Fruit fly (Drosophila melanogaster) whole organism, embryonic: ENCODE results near the gene term.

Source experiments
- Asciz ChIP-seq: fragments of 200-800 bp; sonication (Bioruptor generic); optimal IDR thresholded peaks from 2 replicates; lab custom pipeline; 2017; ENCODE audit warnings: missing biosample characterization, mild to moderate bottlenecking, missing genetic modification characterization, missing genetic modification reagents
- B-H1 ChIP-seq: fragments of 200-800 bp; sonication (Bioruptor generic); IDR thresholded peaks from 3 replicates; pipeline ENCODE4 v1.3.6; 2022; ENCODE audit warnings: missing biosample characterization, missing genetic modification characterization
- Bgb ChIP-seq: fragments of 200-800 bp; sonication (Bioruptor generic); IDR thresholded peaks from 2 replicates; pipeline ENCODE4 v1.3.6; 2022; ENCODE audit warnings: missing biosample characterization, missing genetic modification characterization; ENCODE audit not compliant: partially characterized antibody
- CG10147 ChIP-seq: fragments of 200-800 bp; sonication (Bioruptor generic); optimal IDR thresholded peaks from 2 replicates; lab custom pipeline; 2019; ENCODE audit warnings: missing biosample characterization, mild to moderate bottlenecking, missing genetic modification characterization, moderate library complexity
- CG1024 ChIP-seq: fragments of 200-800 bp; sonication (Bioruptor generic); IDR thresholded peaks from 2 replicates; pipeline ENCODE4 v1.3.6; 2022; ENCODE audit warnings: missing biosample characterization, missing genetic modification characterization
- CG10274 ChIP-seq: fragments of 200-800 bp; sonication (Bioruptor generic); optimal IDR thresholded peaks from 3 replicates; lab custom pipeline; 2017; ENCODE audit warnings: missing biosample characterization, mild to moderate bottlenecking, missing genetic modification characterization
- CG11695 ChIP-seq: fragments of 200-800 bp; sonication (Bioruptor generic); IDR thresholded peaks from 3 replicates; pipeline ENCODE4 v1.3.6; 2022; ENCODE audit warnings: missing biosample characterization, missing genetic modification characterization
- CG17359 ChIP-seq: fragments of 200-800 bp; sonication (Bioruptor generic); optimal IDR thresholded peaks from 3 replicates; lab custom pipeline; 2018; ENCODE audit warnings: missing biosample characterization, mild to moderate bottlenecking, missing genetic modification characterization, moderate library complexity
- CG1792 ChIP-seq: fragments of 200-800 bp; sonication (Bioruptor generic); optimal IDR thresholded peaks from 2 replicates; lab custom pipeline; 2016; ENCODE audit warnings: missing biosample characterization, missing genetic modification characterization
- CG2116 ChIP-seq: fragments of 200-800 bp; sonication (Bioruptor generic); optimal IDR thresholded peaks from 3 replicates; lab custom pipeline; 2018; ENCODE audit warnings: missing biosample characterization, mild to moderate bottlenecking, missing genetic modification characterization
- CG2875 ChIP-seq: fragments of 200-800 bp; sonication (Bioruptor generic); optimal IDR thresholded peaks from 2 replicates; lab custom pipeline; 2017; ENCODE audit warnings: missing biosample characterization, mild to moderate bottlenecking, missing genetic modification characterization, missing genetic modification reagents
- CG30403 ChIP-seq: fragments of 200-800 bp; sonication (Bioruptor generic); optimal IDR thresholded peaks from 3 replicates; lab custom pipeline; 2016; ENCODE audit warnings: missing biosample characterization, missing genetic modification characterization
- CG6791 ChIP-seq: fragments of 200-800 bp; sonication (Bioruptor generic); IDR thresholded peaks from 3 replicates; pipeline ENCODE4 v1.3.6; 2022; ENCODE audit warnings: missing biosample characterization, missing genetic modification characterization; ENCODE audit not compliant: partially characterized antibody
- CG7745 ChIP-seq: fragments of 200-800 bp; sonication (Bioruptor generic); optimal IDR thresholded peaks from 2 replicates; lab custom pipeline; 2018; ENCODE audit warnings: missing biosample characterization, mild to moderate bottlenecking, missing genetic modification characterization, moderate library complexity
- CG8388 ChIP-seq: fragments of 200-800 bp; sonication (Bioruptor generic); optimal IDR thresholded peaks from 2 replicates; lab custom pipeline; 2019; ENCODE audit warnings: missing biosample characterization, mild to moderate bottlenecking, missing genetic modification characterization, moderate library complexity
- CG8478 ChIP-seq: fragments of >200 bp; optimal IDR thresholded peaks from 2 replicates; lab custom pipeline; 2018
- CrebB ChIP-seq: fragments of 200-800 bp; sonication (Bioruptor generic); optimal IDR thresholded peaks from 3 replicates; lab custom pipeline; 2018; ENCODE audit warnings: missing biosample characterization, mild to moderate bottlenecking, missing genetic modification characterization
- Dad ChIP-seq: fragments of 200-800 bp; sonication (Bioruptor generic); optimal IDR thresholded peaks from 3 replicates; lab custom pipeline; 2016; ENCODE audit warnings: missing biosample characterization, missing genetic modification characterization
- Dip2 ChIP-seq: fragments of 200-800 bp; sonication (Bioruptor generic); IDR thresholded peaks from 2 replicates; pipeline ENCODE4 v1.3.6; 2022; ENCODE audit warnings: missing biosample characterization, missing genetic modification characterization
- E2f1 ChIP-seq: fragments of 200-800 bp; sonication (Bioruptor generic); IDR thresholded peaks from 2 replicates; pipeline ENCODE4 v1.3.6; 2022; ENCODE audit warnings: missing biosample characterization, missing genetic modification characterization
- ERR ChIP-seq: fragments of 200-800 bp; sonication (Bioruptor generic); optimal IDR thresholded peaks from 2 replicates; lab custom pipeline; 2016; ENCODE audit warnings: missing biosample characterization, missing genetic modification characterization
- HHEX ChIP-seq: fragments of 200-800 bp; sonication (Bioruptor generic); optimal IDR thresholded peaks from 3 replicates; lab custom pipeline; 2017; ENCODE audit warnings: missing biosample characterization, mild to moderate bottlenecking, missing genetic modification characterization, missing genetic modification reagents
- HLHmδ ChIP-seq: fragments of 200-800 bp; sonication (Bioruptor generic); optimal IDR thresholded peaks from 2 replicates; lab custom pipeline; 2018; ENCODE audit warnings: missing biosample characterization, mild to moderate bottlenecking, missing genetic modification characterization, moderate library complexity
- Hey ChIP-seq: fragments of 200-800 bp; sonication (Bioruptor generic); optimal IDR thresholded peaks from 3 replicates; lab custom pipeline; 2018; ENCODE audit warnings: missing biosample characterization, mild to moderate bottlenecking, missing genetic modification characterization
- Lim3 ChIP-seq: fragments of 200-800 bp; sonication (Bioruptor generic); IDR thresholded peaks from 2 replicates; pipeline ENCODE4 v1.3.6; 2022; ENCODE audit warnings: missing biosample characterization, missing genetic modification characterization
- NC2α ChIP-seq: fragments of 200-800 bp; sonication (Bioruptor generic); optimal IDR thresholded peaks from 2 replicates; lab custom pipeline; 2016; ENCODE audit warnings: missing biosample characterization, missing genetic modification characterization
- Neu2 ChIP-seq: fragments of 200-800 bp; sonication (Bioruptor generic); optimal IDR thresholded peaks from 3 replicates; lab custom pipeline; 2016; ENCODE audit warnings: missing biosample characterization, missing genetic modification characterization, borderline replicate concordance
- Oli ChIP-seq: fragments of 200-800 bp; sonication (Bioruptor generic); optimal IDR thresholded peaks from 2 replicates; lab custom pipeline; 2018; ENCODE audit warnings: missing biosample characterization, mild to moderate bottlenecking, missing genetic modification characterization, moderate library complexity
- Poxn ChIP-seq: fragments of 200-800 bp; sonication (Bioruptor generic); IDR thresholded peaks from 2 replicates; pipeline ENCODE4 v1.3.6; 2022; ENCODE audit warnings: missing biosample characterization, missing genetic modification characterization
- Rfx ChIP-seq: fragments of 200-800 bp; sonication (Bioruptor generic); IDR thresholded peaks from 2 replicates; pipeline ENCODE4 v1.3.6; 2022; ENCODE audit warnings: missing biosample characterization, missing genetic modification characterization
- Six4 ChIP-seq: fragments of 200-800 bp; sonication (Bioruptor generic); optimal IDR thresholded peaks from 2 replicates; lab custom pipeline; 2016; ENCODE audit warnings: missing biosample characterization, missing genetic modification characterization
- Sox100B ChIP-seq: fragments of 200-800 bp; sonication (Bioruptor generic); optimal IDR thresholded peaks from 3 replicates; lab custom pipeline; 2018; ENCODE audit warnings: missing biosample characterization, mild to moderate bottlenecking, missing genetic modification characterization
- Spps ChIP-seq: fragments of 200-800 bp; sonication (Bioruptor generic); optimal IDR thresholded peaks from 2 replicates; lab custom pipeline; 2018; ENCODE audit warnings: missing biosample characterization, mild to moderate bottlenecking, missing genetic modification characterization
- TFAM ChIP-seq: fragments of 200-800 bp; sonication (Bioruptor generic); optimal IDR thresholded peaks from 2 replicates; lab custom pipeline; 2017; ENCODE audit warnings: missing biosample characterization, missing genetic modification characterization, inconsistent platforms
- bbx ChIP-seq: fragments of 200-800 bp; sonication (Bioruptor generic); IDR thresholded peaks from 2 replicates; pipeline ENCODE4 v1.3.6; 2022; ENCODE audit warnings: missing biosample characterization, missing genetic modification characterization; ENCODE audit not compliant: partially characterized antibody
- dimm ChIP-seq: fragments of 200-800 bp; sonication (Bioruptor generic); IDR thresholded peaks from 2 replicates; pipeline ENCODE4 v1.3.6; 2022; ENCODE audit warnings: missing biosample characterization, missing genetic modification characterization
- fd102C ChIP-seq: fragments of 200-800 bp; sonication (Bioruptor generic); optimal IDR thresholded peaks from 2 replicates; lab custom pipeline; 2018; ENCODE audit warnings: missing biosample characterization, mild to moderate bottlenecking, missing genetic modification characterization, moderate library complexity
- ftz-f1 ChIP-seq: fragments of 200-800 bp; sonication (Bioruptor generic); optimal IDR thresholded peaks from 2 replicates; lab custom pipeline; 2016; ENCODE audit warnings: missing biosample characterization, missing genetic modification characterization
- gcm2 ChIP-seq: fragments of 200-800 bp; sonication (Bioruptor generic); optimal IDR thresholded peaks from 2 replicates; lab custom pipeline; 2016; ENCODE audit warnings: missing biosample characterization, missing genetic modification characterization
- her ChIP-seq: fragments of 200-800 bp; sonication (Bioruptor generic); optimal IDR thresholded peaks from 2 replicates; lab custom pipeline; 2016; ENCODE audit warnings: missing biosample characterization, missing genetic modification characterization
- lbe ChIP-seq: fragments of 200-800 bp; sonication (Bioruptor generic); optimal IDR thresholded peaks from 2 replicates; lab custom pipeline; 2016; ENCODE audit warnings: missing biosample characterization, mild to moderate bottlenecking, missing genetic modification characterization
- lilli ChIP-seq: fragments of 200-800 bp; sonication (Bioruptor generic); optimal IDR thresholded peaks from 3 replicates; lab custom pipeline; 2016; ENCODE audit warnings: missing biosample characterization, missing genetic modification characterization
- nerfin-1 ChIP-seq: fragments of 200-800 bp; sonication (Bioruptor generic); optimal IDR thresholded peaks from 3 replicates; lab custom pipeline; 2019; ENCODE audit warnings: missing biosample characterization, mild to moderate bottlenecking, missing genetic modification characterization, moderate library complexity
- pita ChIP-seq: fragments of 200-800 bp; sonication (Bioruptor generic); optimal IDR thresholded peaks from 2 replicates; lab custom pipeline; 2017; ENCODE audit warnings: missing biosample characterization, mild to moderate bottlenecking, missing genetic modification characterization
- sqz ChIP-seq: fragments of 200-800 bp; sonication (Bioruptor generic); optimal IDR thresholded peaks from 3 replicates; lab custom pipeline; 2018; ENCODE audit warnings: missing biosample characterization, mild to moderate bottlenecking, missing genetic modification characterization
- tna ChIP-seq: fragments of 200-800 bp; sonication (Bioruptor generic); IDR thresholded peaks from 2 replicates; pipeline ENCODE4 v1.3.6; 2022; ENCODE audit warnings: missing biosample characterization, missing genetic modification characterization; ENCODE audit not compliant: partially characterized antibody
- trem ChIP-seq: fragments of 200-800 bp; optimal IDR thresholded peaks from 3 replicates; lab custom pipeline; 2019; ENCODE audit warnings: missing biosample characterization, mild to moderate bottlenecking, missing genetic modification characterization, moderate library complexity
- z ChIP-seq: fragments of 200-800 bp; sonication (Bioruptor generic); IDR thresholded peaks from 3 replicates; pipeline ENCODE4 v1.3.6; 2022; ENCODE audit warnings: missing biosample characterization, missing genetic modification characterization
- zfh2 ChIP-seq: fragments of 200-800 bp; sonication (Bioruptor generic); optimal IDR thresholded peaks from 2 replicates; lab custom pipeline; 2016; ENCODE audit warnings: missing biosample characterization, missing genetic modification characterization

Gene term

dm6 chr3L:18620988-18621734, 27.6 kb upstream of the term start (continued):
- TF ChIP-seq nerfin-1: peak; percentile 69
- TF ChIP-seq Oli: peak; percentile 27
- TF ChIP-seq CG2875 (GFP tag; lab: Kevin White, UChicago): no peak
- peak; percentile 46 for TF ChIP-seq CrebB
- peak; percentile 27; the same call in 1 of the 2 replicates for TF ChIP-seq tna (GFP tag; lab: Robert Waterston, UW)
- TF ChIP-seq dimm (GFP tag; lab: Robert Waterston, UW): no peak
- TF ChIP-seq CG11695 (GFP tag; lab: Robert Waterston, UW): no peak
- peak; percentile 6 for TF ChIP-seq Dad (GFP tag; lab: Kevin White, UChicago)
- TF ChIP-seq CG1792 (GFP tag; lab: Kevin White, UChicago): no peak
- no peak for TF ChIP-seq pita (GFP tag; lab: Kevin White, UChicago)
- no peak for TF ChIP-seq CG1024 (GFP tag; lab: Robert Waterston, UW)
- peak; percentile 17 for TF ChIP-seq ftz-f1 (GFP tag; lab: Kevin White, UChicago)
- peak; percentile 55 for TF ChIP-seq CG8388 (GFP tag; lab: Kevin White, UChicago)
- no peak for TF ChIP-seq Poxn (GFP tag; lab: Robert Waterston, UW)
- peak; percentile 40 for TF ChIP-seq trem (tag; lab: Kevin White, UChicago)
- peak; percentile 39 for TF ChIP-seq Sox100B (GFP tag; lab: Kevin White, UChicago)
- no peak for TF ChIP-seq Hey (tag; lab: Kevin White, UChicago)
- no peak for TF ChIP-seq CG10147 (GFP tag; lab: Kevin White, UChicago)
- no peak for TF ChIP-seq Dip2 (GFP tag; lab: Robert Waterston, UW)
- peak; percentile 28 for TF ChIP-seq Spps (tag; lab: Kevin White, UChicago)
- TF ChIP-seq CG30403: peak; percentile 44
- no peak for TF ChIP-seq CG2116 (GFP tag; lab: Kevin White, UChicago)
- peak; percentile 23 for TF ChIP-seq HHEX
- no peak for TF ChIP-seq NC2α (GFP tag; lab: Kevin White, UChicago)
- TF ChIP-seq B-H1 (GFP tag; lab: Robert Waterston, UW): no peak
- peak; percentile 64 for TF ChIP-seq CG6791
- TF ChIP-seq Lim3 (GFP tag; lab: Robert Waterston, UW): no peak
- TF ChIP-seq lbe (GFP tag; lab: Kevin White, UChicago): peak; percentile 4
- peak; percentile 59; the same call in 1 of the 2 replicates for TF ChIP-seq E2f1 (GFP tag; lab: Robert Waterston, UW)
- no peak for TF ChIP-seq sqz
- TF ChIP-seq bbx (GFP tag; lab: Robert Waterston, UW): peak; percentile 79
- peak; percentile 74 for TF ChIP-seq zfh2 (GFP tag; lab: Kevin White, UChicago)
- TF ChIP-seq Bgb (GFP tag; lab: Robert Waterston, UW): peak; percentile 74
- peak; percentile 45 for TF ChIP-seq CG17359 (tag; lab: Kevin White, UChicago)
- no peak for TF ChIP-seq Neu2 (GFP tag; lab: Kevin White, UChicago)
- peak; percentile 54 for TF ChIP-seq her
- no peak for TF ChIP-seq fd102C (GFP tag; lab: Kevin White, UChicago)
- no peak for TF ChIP-seq CG10274 (GFP tag; lab: Kevin White, UChicago)
- TF ChIP-seq lilli: peak; percentile 67
- 0 out of 3 replicates have a peak, but pooled peaks have one; percentile 21 for TF ChIP-seq z
- no peak for TF ChIP-seq Six4 (GFP tag; lab: Kevin White, UChicago)
- TF ChIP-seq TFAM (GFP tag; lab: Kevin White, UChicago): no peak
- peak; percentile 70 for TF ChIP-seq Rfx
- TF ChIP-seq gcm2 (GFP tag; lab: Kevin White, UChicago): peak; percentile 7
- TF ChIP-seq ERR (GFP tag; lab: Kevin White, UChicago): peak; percentile 63
- no peak for TF ChIP-seq CG8478 (lab: Kevin White, UChicago)
- TF ChIP-seq HLHmδ (GFP tag; lab: Kevin White, UChicago): peak; percentile 40
- TF ChIP-seq CG7745: no peak
- peak; percentile 26 for TF ChIP-seq Asciz (GFP tag; lab: Kevin White, UChicago)
